Fruit fly (Drosophila melanogaster) whole organism, embryonic: Measurements from ENCODE around the gene CG34327.

Experiments
- Antp ChIP-seq: fragments of 200-800 bp; sonication (Bioruptor generic); optimal IDR thresholded peaks from 3 replicates; lab custom pipeline; 2016; ENCODE audit warnings: missing biosample characterization, missing genetic modification characterization
- CG10543 ChIP-seq: fragments of 200-800 bp; sonication (Bioruptor generic); optimal IDR thresholded peaks from 3 replicates; lab custom pipeline; 2017; ENCODE audit warnings: missing biosample characterization, mild to moderate bottlenecking, missing genetic modification characterization, moderate library complexity
- CG10654 ChIP-seq: fragments of 200-800 bp; sonication (Bioruptor generic); optimal IDR thresholded peaks from 2 replicates; lab custom pipeline; 2016; ENCODE audit warnings: missing biosample characterization, missing genetic modification characterization
- CG12391 ChIP-seq: fragments of 200-800 bp; sonication (Bioruptor generic); optimal IDR thresholded peaks from 3 replicates; lab custom pipeline; 2018; ENCODE audit warnings: missing biosample characterization, mild to moderate bottlenecking, missing genetic modification characterization, moderate library complexity
- CG14441 ChIP-seq: fragments of 200-800 bp; sonication (Bioruptor generic); IDR thresholded peaks from 2 replicates; pipeline ENCODE4 v1.3.6; 2022; ENCODE audit warnings: missing biosample characterization, missing genetic modification characterization
- CG15514 ChIP-seq: fragments of 200-800 bp; sonication (Bioruptor generic); optimal IDR thresholded peaks from 3 replicates; lab custom pipeline; 2017; ENCODE audit warnings: missing biosample characterization, missing genetic modification characterization, mild to moderate bottlenecking, moderate library complexity, missing genetic modification reagents
- CG15601 ChIP-seq: fragments of 200-800 bp; sonication (Bioruptor generic); optimal IDR thresholded peaks from 3 replicates; lab custom pipeline; 2019; ENCODE audit warnings: missing biosample characterization, mild to moderate bottlenecking, missing genetic modification characterization, moderate library complexity
- CG17328 ChIP-seq: fragments of 200-800 bp; sonication (Bioruptor generic); IDR thresholded peaks from 2 replicates; pipeline ENCODE4 v1.3.6; 2022; ENCODE audit warnings: missing biosample characterization, missing genetic modification characterization
- CG18599 ChIP-seq: fragments of 200-800 bp; sonication (Bioruptor generic); optimal IDR thresholded peaks from 3 replicates; lab custom pipeline; 2017; ENCODE audit warnings: missing biosample characterization, missing genetic modification characterization, mild to moderate bottlenecking, moderate library complexity, missing genetic modification reagents
- CG2129 ChIP-seq: fragments of 200-800 bp; sonication (Bioruptor generic); IDR thresholded peaks from 2 replicates; pipeline ENCODE4 v1.3.6; 2022; ENCODE audit warnings: missing biosample characterization, missing genetic modification characterization; ENCODE audit not compliant: partially characterized antibody
- CG2678 ChIP-seq: fragments of 200-800 bp; sonication (Bioruptor generic); optimal IDR thresholded peaks from 3 replicates; lab custom pipeline; 2019; ENCODE audit warnings: missing biosample characterization, mild to moderate bottlenecking, missing genetic modification characterization, moderate library complexity
- CG30431 ChIP-seq: fragments of 200-800 bp; sonication (Bioruptor generic); optimal IDR thresholded peaks from 2 replicates; lab custom pipeline; 2017; ENCODE audit warnings: missing biosample characterization, missing genetic modification characterization
- CG31224 ChIP-seq: fragments of 200-800 bp; sonication (Bioruptor generic); IDR thresholded peaks from 2 replicates; pipeline ENCODE4 v1.3.6; 2022; ENCODE audit warnings: missing biosample characterization, missing genetic modification characterization
- CG7271 ChIP-seq: fragments of 200-800 bp; sonication (Bioruptor generic); optimal IDR thresholded peaks from 2 replicates; lab custom pipeline; 2018; ENCODE audit warnings: missing biosample characterization, mild to moderate bottlenecking, missing genetic modification characterization, moderate library complexity
- CG7556 ChIP-seq: fragments of 200-800 bp; sonication (Bioruptor generic); optimal IDR thresholded peaks from 2 replicates; lab custom pipeline; 2017; ENCODE audit warnings: missing biosample characterization, mild to moderate bottlenecking, missing genetic modification characterization
- CG7839 ChIP-seq: fragments of 200-800 bp; sonication (Bioruptor generic); optimal IDR thresholded peaks from 3 replicates; lab custom pipeline; 2018; ENCODE audit warnings: missing biosample characterization, mild to moderate bottlenecking, missing genetic modification characterization, moderate library complexity
- CG8388 ChIP-seq: fragments of 200-800 bp; sonication (Bioruptor generic); optimal IDR thresholded peaks from 2 replicates; lab custom pipeline; 2019; ENCODE audit warnings: missing biosample characterization, mild to moderate bottlenecking, missing genetic modification characterization, moderate library complexity
- Chrac-16 ChIP-seq: fragments of 200-800 bp; sonication (Bioruptor generic); optimal IDR thresholded peaks from 3 replicates; lab custom pipeline; 2016; ENCODE audit warnings: missing biosample characterization, missing genetic modification characterization
- D19A ChIP-seq: fragments of 200-800 bp; optimal IDR thresholded peaks from 3 replicates; lab custom pipeline; 2019; ENCODE audit warnings: missing biosample characterization, mild to moderate bottlenecking, missing genetic modification characterization, moderate library complexity
- Dfd ChIP-seq, 2 experiments: fragments of >200 bp; optimal IDR thresholded peaks; 2 replicates each; lab custom pipeline; 2017; ENCODE audit warnings: missing biosample characterization in 2 of 2, missing genetic modification characterization in 2 of 2
- Doc3 ChIP-seq: fragments of 200-800 bp; sonication (Bioruptor generic); IDR thresholded peaks from 3 replicates; pipeline ENCODE4 v1.3.6; 2022; ENCODE audit warnings: missing biosample characterization, missing genetic modification characterization; ENCODE audit not compliant: partially characterized antibody
- Fer3 ChIP-seq: fragments of 200-800 bp; sonication (Bioruptor generic); optimal IDR thresholded peaks from 2 replicates; lab custom pipeline; 2018; ENCODE audit warnings: missing biosample characterization, mild to moderate bottlenecking, missing genetic modification characterization, moderate library complexity
- HLH3B ChIP-seq: fragments of 200-800 bp; sonication (Bioruptor generic); IDR thresholded peaks from 2 replicates; pipeline ENCODE4 v1.3.6; 2022; ENCODE audit warnings: missing biosample characterization, missing genetic modification characterization
- Hmx ChIP-seq: fragments of 200-800 bp; sonication (Bioruptor generic); optimal IDR thresholded peaks from 2 replicates; lab custom pipeline; 2016; ENCODE audit warnings: missing biosample characterization, missing genetic modification characterization
- Hr3 ChIP-seq: fragments of 200-800 bp; sonication (Bioruptor generic); optimal IDR thresholded peaks from 3 replicates; lab custom pipeline; 2016; ENCODE audit warnings: missing biosample characterization, missing genetic modification characterization
- Hsf ChIP-seq: fragments of 200-800 bp; sonication (Bioruptor generic); optimal IDR thresholded peaks from 3 replicates; lab custom pipeline; 2016; ENCODE audit warnings: missing biosample characterization, missing genetic modification characterization
- MESR4 ChIP-seq: fragments of 200-800 bp; sonication (Bioruptor generic); optimal IDR thresholded peaks from 2 replicates; lab custom pipeline; 2018; ENCODE audit warnings: missing biosample characterization, mild to moderate bottlenecking, missing genetic modification characterization, moderate library complexity
- Myb ChIP-seq: fragments of 200-800 bp; sonication (Bioruptor generic); optimal IDR thresholded peaks from 2 replicates; lab custom pipeline; 2016; ENCODE audit warnings: missing biosample characterization, missing genetic modification characterization
- NC2β ChIP-seq: fragments of 200-800 bp; sonication (Bioruptor generic); optimal IDR thresholded peaks from 2 replicates; lab custom pipeline; 2016; ENCODE audit warnings: missing biosample characterization, missing genetic modification characterization
- NK7.1 ChIP-seq: fragments of 200-800 bp; sonication (Bioruptor generic); optimal IDR thresholded peaks from 3 replicates; lab custom pipeline; 2016; ENCODE audit warnings: missing biosample characterization, missing genetic modification characterization
- NfI ChIP-seq: fragments of 200-800 bp; sonication (Bioruptor generic); optimal IDR thresholded peaks from 3 replicates; lab custom pipeline; 2018; ENCODE audit warnings: missing biosample characterization, mild to moderate bottlenecking, missing genetic modification characterization, moderate library complexity
- Ptx1 ChIP-seq: fragments of 200-800 bp; sonication (Bioruptor generic); IDR thresholded peaks from 2 replicates; pipeline ENCODE4 v1.3.6; 2022; ENCODE audit warnings: missing biosample characterization, missing genetic modification characterization
- bowl ChIP-seq: fragments of 200-800 bp; sonication (Bioruptor generic); IDR thresholded peaks from 2 replicates; pipeline ENCODE4 v1.3.6; 2022; ENCODE audit warnings: missing biosample characterization, missing genetic modification characterization
- bsh ChIP-seq, 2 experiments: fragments of 200-800 bp; sonication (Bioruptor generic); optimal IDR thresholded peaks; 2 replicates each; lab custom pipeline; 2017 to 2018; ENCODE audit warnings: mild to moderate bottlenecking in 2 of 2, missing biosample characterization in 2 of 2, missing genetic modification characterization in 2 of 2, moderate library complexity in 1 of 2
- cas ChIP-seq: fragments of 200-800 bp; sonication (Bioruptor generic); IDR thresholded peaks from 2 replicates; pipeline ENCODE4 v1.3.6; 2022; ENCODE audit warnings: missing biosample characterization, missing genetic modification characterization
- cato ChIP-seq: fragments of 200-800 bp; sonication (Bioruptor generic); optimal IDR thresholded peaks from 2 replicates; lab custom pipeline; 2016; ENCODE audit warnings: missing biosample characterization, missing genetic modification characterization, borderline replicate concordance
- en ChIP-seq: fragments of 200-800 bp; sonication (Bioruptor generic); optimal IDR thresholded peaks from 2 replicates; lab custom pipeline; 2016; ENCODE audit warnings: missing biosample characterization, missing genetic modification characterization
- ftz-f1 ChIP-seq: fragments of 200-800 bp; sonication (Bioruptor generic); optimal IDR thresholded peaks from 2 replicates; lab custom pipeline; 2016; ENCODE audit warnings: missing biosample characterization, missing genetic modification characterization
- gt ChIP-seq: fragments of 200-800 bp; sonication (Bioruptor generic); IDR thresholded peaks from 2 replicates; pipeline ENCODE4 v1.3.6; 2022; ENCODE audit warnings: missing biosample characterization, missing genetic modification characterization
- her ChIP-seq: fragments of 200-800 bp; sonication (Bioruptor generic); optimal IDR thresholded peaks from 2 replicates; lab custom pipeline; 2016; ENCODE audit warnings: missing biosample characterization, missing genetic modification characterization
- lilli ChIP-seq: fragments of 200-800 bp; sonication (Bioruptor generic); optimal IDR thresholded peaks from 3 replicates; lab custom pipeline; 2016; ENCODE audit warnings: missing biosample characterization, missing genetic modification characterization
- lmd ChIP-seq: fragments of 200-800 bp; sonication (Bioruptor generic); IDR thresholded peaks from 2 replicates; pipeline ENCODE4 v1.3.6; 2022; ENCODE audit warnings: missing biosample characterization, missing genetic modification characterization
- lov ChIP-seq, 2 experiments: fragments of 200-800 bp in 1 of 2; fragments of >200 bp in 1 of 2; sonication (Bioruptor generic) in 1 of 2; IDR thresholded peaks in 1 of 2; optimal IDR thresholded peaks in 1 of 2; 2 replicates in 1 of 2; 3 replicates in 1 of 2; pipeline versions ENCODE4 v1.3.6 to Lab custom; 2017 to 2022; ENCODE audit warnings: missing biosample characterization in 1 of 2, missing genetic modification characterization in 1 of 2
- phol ChIP-seq: fragments of 200-800 bp; sonication (Bioruptor generic); optimal IDR thresholded peaks from 3 replicates; lab custom pipeline; 2018; ENCODE audit warnings: missing biosample characterization, mild to moderate bottlenecking, missing genetic modification characterization, moderate library complexity
- pum ChIP-seq: fragments of 200-800 bp; sonication (Bioruptor generic); optimal IDR thresholded peaks from 2 replicates; lab custom pipeline; 2016; ENCODE audit warnings: missing biosample characterization, missing genetic modification characterization
- sisA ChIP-seq: fragments of 200-800 bp; sonication (Bioruptor generic); IDR thresholded peaks from 2 replicates; pipeline ENCODE4 v1.3.6; 2022; ENCODE audit warnings: missing biosample characterization, missing genetic modification characterization
- sob ChIP-seq: fragments of 200-800 bp; sonication (Bioruptor generic); IDR thresholded peaks from 2 replicates; pipeline ENCODE4 v1.3.6; 2022; ENCODE audit warnings: missing biosample characterization, missing genetic modification characterization
- ssp ChIP-seq: fragments of 200-800 bp; sonication (Bioruptor generic); IDR thresholded peaks from 2 replicates; pipeline ENCODE4 v1.3.6; 2022; ENCODE audit warnings: missing biosample characterization, missing genetic modification characterization
- tna ChIP-seq: fragments of 200-800 bp; sonication (Bioruptor generic); IDR thresholded peaks from 2 replicates; pipeline ENCODE4 v1.3.6; 2022; ENCODE audit warnings: missing biosample characterization, missing genetic modification characterization; ENCODE audit not compliant: partially characterized antibody
- unpg ChIP-seq: fragments of 200-800 bp; sonication (Bioruptor generic); optimal IDR thresholded peaks from 3 replicates; lab custom pipeline; 2018; ENCODE audit warnings: missing biosample characterization, mild to moderate bottlenecking, missing genetic modification characterization, moderate library complexity

CG34327 gene

dm6 chrX:17176542-17176941 is 47.1 kb downstream of the CG34327 start (continued):
- TF ChIP-seq lov (optimal IDR thresholded peaks at IDR 0.05; lab: Kevin White, UChicago) = no peak
- TF ChIP-seq lov (GFP tag; IDR thresholded peaks at IDR 0.05; lab: Robert Waterston, UW) = peak; percentile 42; the same call in 1 of the 3 replicates
- peak; percentile 75 for TF ChIP-seq Ptx1
- TF ChIP-seq cato (GFP tag; lab: Kevin White, UChicago) = no peak
- peak; percentile 39; the same call in 1 of the 2 replicates for TF ChIP-seq cas (GFP tag; lab: Robert Waterston, UW)
- peak; percentile 57 for TF ChIP-seq unpg (GFP tag; lab: Kevin White, UChicago)
- peak; percentile 62 for TF ChIP-seq CG7839
- TF ChIP-seq Antp (GFP tag; lab: Kevin White, UChicago) = peak; percentile 46
- no peak for TF ChIP-seq CG2129 (GFP tag; lab: Robert Waterston, UW)
- peak; percentile 23 for TF ChIP-seq Hr3 (GFP tag; lab: Kevin White, UChicago)
- TF ChIP-seq CG8388 (GFP tag; lab: Kevin White, UChicago) = peak; percentile 26
- peak; percentile 43 for TF ChIP-seq CG15514 (GFP tag; lab: Kevin White, UChicago)
- no peak for TF ChIP-seq CG7271 (tag; lab: Kevin White, UChicago)
- peak; percentile 47 for TF ChIP-seq lilli
- TF ChIP-seq her = peak; percentile 27
- TF ChIP-seq Hsf (GFP tag; lab: Kevin White, UChicago) = peak; percentile 58
- peak; percentile 34 for TF ChIP-seq D19A (tag; lab: Kevin White, UChicago)
- TF ChIP-seq CG10543 (GFP tag; lab: Kevin White, UChicago) = peak; percentile 27
- TF ChIP-seq tna = no peak
- TF ChIP-seq CG14441 (GFP tag; lab: Robert Waterston, UW) = peak; percentile 74
- TF ChIP-seq CG17328 (GFP tag; lab: Robert Waterston, UW) = peak; percentile 56
- TF ChIP-seq Dfd (GFP tag; optimal IDR thresholded peaks at IDR 0.05; lab: Kevin White, UChicago) = no peak
- TF ChIP-seq CG2678 (tag; lab: Kevin White, UChicago) = peak; percentile 60
- TF ChIP-seq Myb (GFP tag; lab: Kevin White, UChicago) = peak; percentile 40
- no peak for TF ChIP-seq CG30431 (GFP tag; lab: Kevin White, UChicago)
- TF ChIP-seq CG10654 (GFP tag; lab: Kevin White, UChicago) = no peak
- peak; percentile 46 for TF ChIP-seq pum
- peak; percentile 53 for TF ChIP-seq CG18599 (GFP tag; lab: Kevin White, UChicago)
- peak; percentile 46 for TF ChIP-seq CG7556 (GFP tag; lab: Kevin White, UChicago)
- TF ChIP-seq en (GFP tag; lab: Kevin White, UChicago) = peak; percentile 37
- TF ChIP-seq CG12391 (tag; lab: Kevin White, UChicago) = peak; percentile 38
- peak; percentile 29 to 31 for TF ChIP-seq bsh (GFP tag; optimal IDR thresholded peaks at IDR 0.05; lab: Kevin White, UChicago)
- TF ChIP-seq sisA (GFP tag; lab: Robert Waterston, UW) = peak; percentile 68
- peak; percentile 0 for TF ChIP-seq NC2β (GFP tag; lab: Kevin White, UChicago)
- peak; percentile 18 for TF ChIP-seq Chrac-16
- TF ChIP-seq sob (GFP tag; lab: Robert Waterston, UW) = 0 out of 2 replicates have a peak, but pooled peaks have one; percentile 56
- peak; percentile 44 for TF ChIP-seq Fer3 (tag; lab: Kevin White, UChicago)
- no peak for TF ChIP-seq Hmx
- no peak for TF ChIP-seq MESR4 (GFP tag; lab: Kevin White, UChicago)
- TF ChIP-seq HLH3B (GFP tag; lab: Robert Waterston, UW) = peak; percentile 51; the same call in 1 of the 2 replicates
- TF ChIP-seq ssp (GFP tag; lab: Robert Waterston, UW) = no peak
- peak; percentile 35 for TF ChIP-seq phol
- TF ChIP-seq CG31224 (GFP tag; lab: Robert Waterston, UW) = 0 out of 2 replicates have a peak, but pooled peaks have one; percentile 20
- TF ChIP-seq CG15601 = no peak
- TF ChIP-seq ftz-f1 (GFP tag; lab: Kevin White, UChicago) = no peak
- TF ChIP-seq Doc3 (GFP tag; lab: Robert Waterston, UW) = no peak
- peak; percentile 52 for TF ChIP-seq NfI
- no peak for TF ChIP-seq NK7.1
- TF ChIP-seq gt (GFP tag; lab: Robert Waterston, UW) = no peak
- TF ChIP-seq bowl (GFP tag; lab: Robert Waterston, UW) = 0 out of 2 replicates have a peak, but pooled peaks have one; percentile 23
- TF ChIP-seq lmd (GFP tag; lab: Robert Waterston, UW) = peak; percentile 74
